Worm (Caenorhabditis elegans): Measurements from ENCODE around the gene F30H5.5.

ce11 chrIII:486077-486597 lies 2.4 kb upstream of the F30H5.5 start, which contains the start of gene nlp-32:
- no peak for TF ChIP-seq ztf-11 (tag; optimal IDR thresholded peaks at IDR 0.05)
- no peak for TF ChIP-seq jun-1 (tag; optimal IDR thresholded peaks at IDR 0.05)
- TF ChIP-seq lin-38 (GFP tag; IDR thresholded peaks at IDR 0.05): no peak
- TF ChIP-seq mep-1 (tag; optimal IDR thresholded peaks at IDR 0.05): no peak
- no peak for TF ChIP-seq nhr-237 (tag; optimal IDR thresholded peaks at IDR 0.05)
